Fruit fly (Drosophila melanogaster): ENCODE measurements around the gene CG10638.

- TF ChIP-seq pan (optimal IDR thresholded peaks at IDR 0.05) (no peak), CG8478 (optimal IDR thresholded peaks at IDR 0.05) (no peak), psq (optimal IDR thresholded peaks at IDR 0.05) (no peak)
These were observed 18.2 kb downstream of the CG10638 start for dm6 chr3L:12482917-12483316.

Measured in whole organism.